Fruit fly (Drosophila melanogaster): ENCODE results near the gene Eip74EF.
A peak's percentile ranks its signal among the peaks of the same experiment; 100 is the strongest.

Gene Eip74EF

dm6 chr3L:17557215-17557904 is 61.8 kb downstream of the Eip74EF start, which contains the start of gene CycT (continued):
- peak; percentile 4 for TF ChIP-seq CG12104 (GFP tag; optimal IDR thresholded peaks at IDR 0.05)
- no peak for TF ChIP-seq Abd-B (GFP tag; optimal IDR thresholded peaks at IDR 0.05)
- TF ChIP-seq Hmx (GFP tag; optimal IDR thresholded peaks at IDR 0.05): no peak
- peak; percentile 28 for TF ChIP-seq bcd (GFP tag; optimal IDR thresholded peaks at IDR 0.05)
- peak; percentile 53 for TF ChIP-seq zen (tag; optimal IDR thresholded peaks at IDR 0.05)
- TF ChIP-seq CG4328 (GFP tag; optimal IDR thresholded peaks at IDR 0.05): peak; percentile 55
- no peak for TF ChIP-seq da (GFP tag; optimal IDR thresholded peaks at IDR 0.05)
- TF ChIP-seq CG15514 (GFP tag; optimal IDR thresholded peaks at IDR 0.05): peak; percentile 65
- no peak for TF ChIP-seq wor (GFP tag; IDR thresholded peaks at IDR 0.05)
- TF ChIP-seq vnd (GFP tag; IDR thresholded peaks at IDR 0.05; ENCODE audit: partially characterized antibody): peak; percentile 81
- no peak for TF ChIP-seq toy (GFP tag; IDR thresholded peaks at IDR 0.05)
- no peak for TF ChIP-seq Ssrp (tag; optimal IDR thresholded peaks at IDR 0.05)
- 0 out of 2 replicates have a peak, but pooled peaks have one; percentile 9 for TF ChIP-seq Xrp1 (GFP tag; IDR thresholded peaks at IDR 0.05)
- TF ChIP-seq CTCF (GFP tag; optimal IDR thresholded peaks at IDR 0.05): no peak
- TF ChIP-seq CG10321 (GFP tag; IDR thresholded peaks at IDR 0.05): no peak
- TF ChIP-seq CG6654 (GFP tag; optimal IDR thresholded peaks at IDR 0.05): no peak
- peak; percentile 30 for TF ChIP-seq exex (tag; optimal IDR thresholded peaks at IDR 0.05)
- no peak for TF ChIP-seq CG8281 (tag; optimal IDR thresholded peaks at IDR 0.05)
- peak; percentile 25; the same call in 1 of the 2 replicates for TF ChIP-seq Atf6 (GFP tag; IDR thresholded peaks at IDR 0.05)
- TF ChIP-seq CG9727 (GFP tag; optimal IDR thresholded peaks at IDR 0.05): peak; percentile 58
- TF ChIP-seq croc (GFP tag; conservative IDR thresholded peaks at IDR 0.05): no peak
- no peak for TF ChIP-seq CG30431 (GFP tag; optimal IDR thresholded peaks at IDR 0.05)
- no peak for TF ChIP-seq CG8388 (GFP tag; optimal IDR thresholded peaks at IDR 0.05)
- TF ChIP-seq lmd (GFP tag; IDR thresholded peaks at IDR 0.05): no peak
- peak; percentile 69 for TF ChIP-seq CG12219 (GFP tag; optimal IDR thresholded peaks at IDR 0.05)
- peak; percentile 18 for TF ChIP-seq gsb-n (tag; optimal IDR thresholded peaks at IDR 0.05)
- TF ChIP-seq Asciz (GFP tag; optimal IDR thresholded peaks at IDR 0.05): peak; percentile 15
- TF ChIP-seq CG11093 (GFP tag; IDR thresholded peaks at IDR 0.05): no peak
- TF ChIP-seq CG12744 (GFP tag; optimal IDR thresholded peaks at IDR 0.05): no peak
- peak; percentile 20 for TF ChIP-seq CG18619 (GFP tag; optimal IDR thresholded peaks at IDR 0.05)
- peak in 1 of 2 experiments; percentile 89 for TF ChIP-seq Eip74EF (GFP tag; optimal IDR thresholded peaks at IDR 0.05)
- peak; percentile 31 for TF ChIP-seq cwo (GFP tag; optimal IDR thresholded peaks at IDR 0.05)
- TF ChIP-seq vfl (GFP tag; optimal IDR thresholded peaks at IDR 0.05): no peak
- no peak; the same call in none of the 2 replicates for TF ChIP-seq CG31441 (GFP tag; IDR thresholded peaks at IDR 0.05)
- TF ChIP-seq CG4730 (GFP tag; IDR thresholded peaks at IDR 0.05): no peak
- no peak for TF ChIP-seq CG8359 (GFP tag; optimal IDR thresholded peaks at IDR 0.05; ENCODE audit: borderline replicate concordance)
- peak; percentile 21 for TF ChIP-seq CG33557 (GFP tag; optimal IDR thresholded peaks at IDR 0.05)
- TF ChIP-seq Lhr (GFP tag; optimal IDR thresholded peaks at IDR 0.05): peak; percentile 51
- TF ChIP-seq rib (GFP tag; IDR thresholded peaks at IDR 0.05): no peak
- no peak for TF ChIP-seq dmrt11E (tag; optimal IDR thresholded peaks at IDR 0.05)
- no peak for TF ChIP-seq zfh2 (GFP tag; optimal IDR thresholded peaks at IDR 0.05)
- no peak for TF ChIP-seq CG4424 (GFP tag; optimal IDR thresholded peaks at IDR 0.05)
- peak; percentile 63; the same call in 2 of the 3 replicates for TF ChIP-seq ci (GFP tag; IDR thresholded peaks at IDR 0.05)
- TF ChIP-seq Mes4 (GFP tag; optimal IDR thresholded peaks at IDR 0.05): peak; percentile 33
- peak; percentile 63 for TF ChIP-seq HmgZ (tag; optimal IDR thresholded peaks at IDR 0.05)
- TF ChIP-seq Kr (GFP tag; optimal IDR thresholded peaks at IDR 0.05): no peak
- no peak for TF ChIP-seq Oli (tag; optimal IDR thresholded peaks at IDR 0.05)
- TF ChIP-seq schlank (tag; optimal IDR thresholded peaks at IDR 0.05): no peak
- TF ChIP-seq NfI (GFP tag; optimal IDR thresholded peaks at IDR 0.05): peak; percentile 50
- no peak for TF ChIP-seq Rx (GFP tag; IDR thresholded peaks at IDR 0.05)
